Worm (Caenorhabditis elegans): ENCODE measurements around the gene W10C6.2.

Gene W10C6.2

DNA sequence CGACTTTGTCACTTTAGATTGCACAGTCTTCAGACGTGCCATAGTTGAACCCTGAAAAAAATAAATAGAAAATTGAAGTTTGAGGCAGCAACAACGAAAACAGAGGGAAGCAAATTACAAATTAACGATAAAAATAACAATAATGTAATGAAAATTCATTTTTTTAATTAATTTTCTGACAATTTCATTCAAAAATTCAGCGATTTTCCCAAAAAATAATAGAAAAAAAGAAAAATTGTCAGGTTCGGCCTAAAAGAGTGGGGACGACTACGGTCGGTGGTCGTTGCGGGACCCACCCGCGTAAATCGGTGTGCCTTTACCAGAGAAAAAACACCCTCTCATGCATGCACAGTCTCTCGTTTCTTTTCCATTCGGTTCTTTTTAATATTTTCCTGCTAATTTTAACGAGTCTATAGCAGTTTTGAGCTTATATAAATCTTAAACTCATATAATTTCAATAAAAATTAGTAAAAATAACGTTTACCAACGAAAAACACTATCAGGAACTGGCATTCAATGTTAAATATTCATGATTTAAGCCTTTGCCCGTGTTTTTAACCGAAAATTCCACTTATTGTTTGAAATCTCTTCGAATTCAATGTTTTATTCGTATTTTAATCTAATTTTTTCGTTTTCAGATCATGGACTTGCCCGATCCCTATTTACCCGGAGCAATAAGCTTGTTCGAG lies 4.8 kb upstream of the W10C6.2 start, which contains the start of the genes rps-9 and lsm-1 (continued):
- TF ChIP-seq daf-19 (GFP tag; conservative IDR thresholded peaks at IDR 0.05) (no peak), spr-1 (tag; optimal IDR thresholded peaks at IDR 0.05) (no peak), dmd-6 (GFP tag; IDR thresholded peaks at IDR 0.05) (peak; percentile 25; the same call in 1 of the 2 replicates), zfp-2 (tag; optimal IDR thresholded peaks at IDR 0.05) (no peak), daf-16 (GFP tag; optimal IDR thresholded peaks at IDR 0.05) (no peak), daf-16 (tag; optimal IDR thresholded peaks at IDR 0.05) (peak; percentile 32), aly-2 (tag; optimal IDR thresholded peaks at IDR 0.05) (no peak), lin-15B (tag; optimal IDR thresholded peaks at IDR 0.05) (no peak), mdt-29 (GFP tag; IDR thresholded peaks at IDR 0.05) (no peak), zip-11 (GFP tag; IDR thresholded peaks at IDR 0.05) (no peak), daf-8 (GFP tag; IDR thresholded peaks at IDR 0.05) (no peak), zag-1 (tag; optimal IDR thresholded peaks at IDR 0.05) (no peak), nhr-10 (tag; optimal IDR thresholded peaks at IDR 0.05) (no peak), rbr-2 (tag; optimal IDR thresholded peaks at IDR 0.05) (peak; percentile 43), F10B5.3 (tag; optimal IDR thresholded peaks at IDR 0.05) (no peak), lin-1 (GFP tag; IDR thresholded peaks at IDR 0.05) (no peak), Y48G9A.11 (GFP tag; IDR thresholded peaks at IDR 0.05) (no peak), vab-7 (GFP tag; IDR thresholded peaks at IDR 0.05) (no peak), mxl-2 (GFP tag; conservative IDR thresholded peaks at IDR 0.05) (no peak), nhr-111 (GFP tag; optimal IDR thresholded peaks at IDR 0.05) (no peak), Y5F2A.4 (GFP tag; optimal IDR thresholded peaks at IDR 0.05) (no peak), nhr-11 (tag; optimal IDR thresholded peaks at IDR 0.05) (peak; percentile 45), madf-5 (GFP tag; IDR thresholded peaks at IDR 0.05) (no peak), unc-39 (tag; optimal IDR thresholded peaks at IDR 0.05) (no peak), lin-13 (GFP tag; optimal IDR thresholded peaks at IDR 0.05) (peak; percentile 60), hmg-1.1 (GFP tag; IDR thresholded peaks at IDR 0.05) (peak; percentile 60; the same call in 1 of the 2 replicates), mes-2 (tag; optimal IDR thresholded peaks at IDR 0.05; ENCODE audit: poor library complexity, severe bottlenecking) (peak; percentile 84), saeg-2 (GFP tag; IDR thresholded peaks at IDR 0.05) (no peak), dmd-9 (GFP tag; IDR thresholded peaks at IDR 0.05) (no peak), nhr-6 (tag; optimal IDR thresholded peaks at IDR 0.05) (peak; percentile 23), sdz-12 (GFP tag; optimal IDR thresholded peaks at IDR 0.05) (no peak), spr-3 (GFP tag; optimal IDR thresholded peaks at IDR 0.05) (no peak), tra-1 (GFP tag; IDR thresholded peaks at IDR 0.05) (no peak), dpl-1 (GFP tag; optimal IDR thresholded peaks at IDR 0.05) (peak; percentile 63), hif-1 (tag; optimal IDR thresholded peaks at IDR 0.05) (peak in 1 of 2 experiments; percentile 64), lim-7 (GFP tag; IDR thresholded peaks at IDR 0.05) (no peak), lin-39 (tag; optimal IDR thresholded peaks at IDR 0.05) (no peak), set-16 (GFP tag; IDR thresholded peaks at IDR 0.05) (no peak), nhr-28 (tag; optimal IDR thresholded peaks at IDR 0.05) (peak; percentile 5), ceh-32 (tag; optimal IDR thresholded peaks at IDR 0.05; ENCODE audit: poor library complexity) (no peak), mxl-3 (GFP tag; optimal IDR thresholded peaks at IDR 0.05) (no peak), pqm-1 (tag; optimal IDR thresholded peaks at IDR 0.05) (no peak), ceh-44 (GFP tag; IDR thresholded peaks at IDR 0.05) (no peak), nhr-237 (tag; optimal IDR thresholded peaks at IDR 0.05) (no peak), pha-4 (GFP tag; IDR thresholded peaks at IDR 0.05) (no peak), pha-4 (tag; optimal IDR thresholded peaks at IDR 0.05) (no peak), zfp-3 (GFP tag; conservative IDR thresholded peaks at IDR 0.05) (no peak), nhr-77 (tag; optimal IDR thresholded peaks at IDR 0.05) (peak; percentile 50), aha-1 (tag) (peak; percentile 23), snpc-1.2 (GFP tag; IDR thresholded peaks at IDR 0.05) (no peak), ama-1 (optimal IDR thresholded peaks at IDR 0.05) (peak; percentile 32), lin-29 (GFP tag; IDR thresholded peaks at IDR 0.05) (no peak)

Measured in whole organism, L4 larva.